Worm (Caenorhabditis elegans) whole organism, midembryonic: Measurements from ENCODE around the gene srx-32.

ENCODE experiments used
- flt-1 ChIP-seq: fragments of 200-800 bp; sonication (Bioruptor generic); IDR thresholded peaks from 2 replicates; pipeline ENCODE4 v1.3.6; 2022; ENCODE audit warnings: missing genetic modification characterization, missing compliant biosample characterization
- med-1 ChIP-seq: sonication (generic microtip); optimal IDR thresholded peaks from 2 replicates; lab custom pipeline; 2017; ENCODE audit warnings: missing genetic modification characterization, mild to moderate bottlenecking, missing compliant biosample characterization, antibody characterized with exemption, missing genetic modification reagents; ENCODE audit not compliant: insufficient read depth

ce11 chrV:773256-773655, 47.3 kb downstream of the srx-32 start, which contains the start of gene sti-1:
- TF ChIP-seq med-1, result peak; percentile 18
- no peak for TF ChIP-seq flt-1 (GFP tag; lab: Robert Waterston, UW)
